Worm (Caenorhabditis elegans) whole organism, L2 larva: ENCODE measurements around the gene K01A11.1.

Experiments
- C34F6.9 ChIP-seq: fragments of 150-350 bp; optimal IDR thresholded peaks from 2 replicates; lab custom pipeline; 2014; ENCODE audit warnings: missing biosample characterization, missing genetic modification characterization
- F13H6.1 ChIP-seq: sonication (generic microtip); optimal IDR thresholded peaks from 2 replicates; lab custom pipeline; 2016; ENCODE audit warnings: missing genetic modification characterization, missing compliant biosample characterization
- Y55F3AM.14 ChIP-seq: fragments of 200-800 bp; sonication (Bioruptor generic); optimal IDR thresholded peaks from 2 replicates; lab custom pipeline; 2018; ENCODE audit warnings: mild to moderate bottlenecking, missing genetic modification characterization, missing compliant biosample characterization
- aly-2 ChIP-seq: fragments of 150-350 bp; optimal IDR thresholded peaks from 2 replicates; lab custom pipeline; 2014; ENCODE audit warnings: missing biosample characterization, missing genetic modification characterization
- ama-1 ChIP-seq: fragments of 150-350 bp; optimal IDR thresholded peaks from 2 replicates; lab custom pipeline; 2018; ENCODE audit warnings: inconsistent platforms
- blmp-1 ChIP-seq: sonication (generic microtip); optimal IDR thresholded peaks from 2 replicates; lab custom pipeline; 2017; ENCODE audit warnings: missing genetic modification characterization, mild to moderate bottlenecking, missing compliant biosample characterization, antibody characterized with exemption, moderate library complexity; ENCODE audit not compliant: insufficient read depth
- ceh-16 ChIP-seq: fragments of 150-350 bp; optimal IDR thresholded peaks from 2 replicates; lab custom pipeline; 2014; ENCODE audit warnings: missing biosample characterization, missing genetic modification characterization
- crh-2 ChIP-seq: sonication (generic microtip); optimal IDR thresholded peaks from 2 replicates; lab custom pipeline; 2017; ENCODE audit warnings: missing biosample characterization, missing genetic modification characterization
- egl-27 ChIP-seq: sonication (generic microtip); optimal IDR thresholded peaks from 3 replicates; lab custom pipeline; 2017; ENCODE audit warnings: missing biosample characterization, missing genetic modification reagents, missing genetic modification characterization
- elt-1 ChIP-seq: fragments of 150-350 bp; optimal IDR thresholded peaks from 2 replicates; lab custom pipeline; 2014; ENCODE audit warnings: missing biosample characterization, missing genetic modification characterization
- fos-1 ChIP-seq: fragments of 150-350 bp; optimal IDR thresholded peaks from 2 replicates; lab custom pipeline; 2014; ENCODE audit warnings: missing biosample characterization, missing genetic modification characterization
- gmeb-1 ChIP-seq: fragments of 150-350 bp; optimal IDR thresholded peaks from 2 replicates; lab custom pipeline; 2014; ENCODE audit warnings: missing biosample characterization, missing genetic modification characterization
- lin-11 ChIP-seq: fragments of 150-350 bp; sonication (generic microtip); optimal IDR thresholded peaks from 2 replicates; lab custom pipeline; 2014; ENCODE audit warnings: missing biosample characterization, missing genetic modification characterization, inconsistent platforms, mixed read lengths
- lin-13 ChIP-seq: fragments of 150-350 bp; optimal IDR thresholded peaks from 2 replicates; lab custom pipeline; 2014; ENCODE audit warnings: missing biosample characterization, missing genetic modification reagents, missing genetic modification characterization
- lin-39 ChIP-seq: fragments of 150-350 bp; optimal IDR thresholded peaks from 2 replicates; lab custom pipeline; 2014; ENCODE audit warnings: missing biosample characterization, missing genetic modification reagents, missing genetic modification characterization
- lsy-2 ChIP-seq, 2 experiments: fragments of 150-350 bp in 1 of 2; sonication (generic microtip) in 1 of 2; optimal IDR thresholded peaks; 2 replicates each; lab custom pipeline; 2014 to 2017; ENCODE audit warnings: missing biosample characterization in 2 of 2, missing genetic modification characterization in 2 of 2
- mbf-1 ChIP-seq: sonication (generic microtip); optimal IDR thresholded peaks from 2 replicates; lab custom pipeline; 2017; ENCODE audit warnings: missing biosample characterization, missing genetic modification characterization
- nhr-10 ChIP-seq: sonication (generic microtip); optimal IDR thresholded peaks from 2 replicates; lab custom pipeline; 2017; ENCODE audit warnings: missing biosample characterization, missing genetic modification characterization
- nhr-11 ChIP-seq: fragments of 150-350 bp; optimal IDR thresholded peaks from 2 replicates; lab custom pipeline; 2014; ENCODE audit warnings: missing biosample characterization, missing genetic modification characterization
- nhr-129 ChIP-seq: fragments of 150-350 bp; optimal IDR thresholded peaks from 2 replicates; lab custom pipeline; 2014; ENCODE audit warnings: missing biosample characterization, missing genetic modification characterization
- nhr-21 ChIP-seq: fragments of 150-350 bp; optimal IDR thresholded peaks from 2 replicates; lab custom pipeline; 2014; ENCODE audit warnings: missing biosample characterization, missing genetic modification characterization
- nhr-23 ChIP-seq: fragments of 150-350 bp; optimal IDR thresholded peaks from 2 replicates; lab custom pipeline; 2014; ENCODE audit warnings: missing biosample characterization, missing genetic modification reagents, missing genetic modification characterization
- nhr-237 ChIP-seq: fragments of 150-350 bp; optimal IDR thresholded peaks from 2 replicates; lab custom pipeline; 2014; ENCODE audit warnings: missing biosample characterization, missing genetic modification characterization
- nhr-25 ChIP-seq: fragments of 150-350 bp; sonication (generic microtip); optimal IDR thresholded peaks from 3 replicates; lab custom pipeline; 2014; ENCODE audit warnings: missing biosample characterization, missing genetic modification characterization
- nhr-6 ChIP-seq: fragments of 150-350 bp; optimal IDR thresholded peaks from 2 replicates; lab custom pipeline; 2014; ENCODE audit warnings: missing biosample characterization, missing genetic modification characterization
- nhr-77 ChIP-seq: fragments of 150-350 bp; optimal IDR thresholded peaks from 2 replicates; lab custom pipeline; 2014; ENCODE audit warnings: missing biosample characterization, missing genetic modification characterization
- peb-1 ChIP-seq: fragments of 150-350 bp; optimal IDR thresholded peaks from 2 replicates; lab custom pipeline; 2014; ENCODE audit warnings: missing biosample characterization, missing genetic modification characterization
- sem-4 ChIP-seq: fragments of 150-350 bp; optimal IDR thresholded peaks from 2 replicates; lab custom pipeline; 2014; ENCODE audit warnings: missing biosample characterization, missing genetic modification reagents, missing genetic modification characterization
- skn-1 ChIP-seq: sonication (generic microtip); optimal IDR thresholded peaks from 2 replicates; lab custom pipeline; 2017; ENCODE audit warnings: missing biosample characterization, missing genetic modification characterization
- sma-3 ChIP-seq: sonication (generic microtip); optimal IDR thresholded peaks from 2 replicates; lab custom pipeline; 2016; ENCODE audit warnings: missing genetic modification reagents, missing genetic modification characterization, missing compliant biosample characterization
- sma-9 ChIP-seq, 2 experiments: fragments of 150-350 bp in 1 of 2; sonication (generic microtip) in 1 of 2; optimal IDR thresholded peaks; 2 replicates each; lab custom pipeline; 2014 to 2016; ENCODE audit warnings: missing genetic modification characterization in 2 of 2, mild to moderate bottlenecking in 1 of 2, missing biosample characterization in 1 of 2, missing compliant biosample characterization in 1 of 2, missing genetic modification reagents in 1 of 2, moderate library complexity in 1 of 2
- snpc-4 ChIP-seq: fragments of 150-350 bp; optimal IDR thresholded peaks from 2 replicates; lab custom pipeline; 2014; ENCODE audit warnings: missing biosample characterization, missing genetic modification characterization
- unc-55 ChIP-seq: fragments of 150-350 bp; sonication (generic microtip); optimal IDR thresholded peaks from 3 replicates; lab custom pipeline; 2014; ENCODE audit warnings: missing biosample characterization, missing genetic modification reagents, missing genetic modification characterization
- unc-62 ChIP-seq: fragments of 150-350 bp; optimal IDR thresholded peaks from 2 replicates; lab custom pipeline; 2014; ENCODE audit warnings: missing biosample characterization, missing genetic modification reagents, missing genetic modification characterization
- ztf-11 ChIP-seq: sonication (generic microtip); optimal IDR thresholded peaks from 2 replicates; lab custom pipeline; 2017; ENCODE audit warnings: missing biosample characterization, missing genetic modification characterization
- ztf-4 ChIP-seq: fragments of 150-350 bp; optimal IDR thresholded peaks from 2 replicates; lab custom pipeline; 2014; ENCODE audit warnings: missing biosample characterization, missing genetic modification characterization

Gene K01A11.1

ce11 chrIII:3475014-3475413, 43.7 kb upstream of the K01A11.1 start:
- peak; percentile 79 for TF ChIP-seq fos-1 (tag; lab: Kevin White, UChicago)
- TF ChIP-seq unc-55 (GFP tag; lab: Kevin White, UChicago) = no peak
- TF ChIP-seq, all 48 proteins: peak for 1

ce11 chrIII:3471403-3472053, 40.2 kb upstream of the K01A11.1 start, which contains the start of gene rsu-1:
Gene rsu-1 (plus strand): TSS chrIII:3472003.
- TF ChIP-seq nhr-11 (tag; lab: Kevin White, UChicago) (no peak), fos-1 (tag; lab: Kevin White, UChicago) (peak; percentile 78), lin-13 (GFP tag; lab: Kevin White, UChicago) (peak; percentile 19), skn-1 (tag; lab: Kevin White, UChicago) (no peak), snpc-4 (no peak), nhr-25 (tag; lab: Kevin White, UChicago) (peak; percentile 72), lin-39 (no peak), C34F6.9 (tag; lab: Kevin White, UChicago) (peak; percentile 75), nhr-21 (tag; lab: Kevin White, UChicago) (peak; percentile 31), ztf-4 (tag; lab: Kevin White, UChicago) (no peak), mbf-1 (tag; lab: Kevin White, UChicago) (no peak), sma-9 (GFP tag; optimal IDR thresholded peaks at IDR 0.05; lab: Kevin White, UChicago) (peak; percentile 59), sma-9 (tag; optimal IDR thresholded peaks at IDR 0.05; lab: Kevin White, UChicago) (no peak), F13H6.1 (tag; lab: Kevin White, UChicago) (peak; percentile 85), Y55F3AM.14 (GFP tag; lab: Kevin White, UChicago) (no peak), nhr-23 (tag; lab: Kevin White, UChicago) (no peak), gmeb-1 (tag; lab: Kevin White, UChicago) (peak; percentile 15), blmp-1 (tag; lab: Kevin White, UChicago) (peak; percentile 74), unc-55 (GFP tag; lab: Kevin White, UChicago) (peak; percentile 49), ceh-16 (no peak), sma-3 (peak; percentile 58), egl-27 (tag; lab: Kevin White, UChicago) (peak; percentile 28), aly-2 (tag; lab: Kevin White, UChicago) (no peak), lsy-2 (tag; optimal IDR thresholded peaks at IDR 0.05; lab: Kevin White, UChicago) (peak; percentile 33 to 67), sem-4 (peak; percentile 34), peb-1 (tag; lab: Kevin White, UChicago) (no peak), nhr-129 (peak; percentile 77), nhr-6 (peak; percentile 56), crh-2 (tag; lab: Kevin White, UChicago) (peak; percentile 50), nhr-237 (tag; lab: Kevin White, UChicago) (no peak)

DNA sequence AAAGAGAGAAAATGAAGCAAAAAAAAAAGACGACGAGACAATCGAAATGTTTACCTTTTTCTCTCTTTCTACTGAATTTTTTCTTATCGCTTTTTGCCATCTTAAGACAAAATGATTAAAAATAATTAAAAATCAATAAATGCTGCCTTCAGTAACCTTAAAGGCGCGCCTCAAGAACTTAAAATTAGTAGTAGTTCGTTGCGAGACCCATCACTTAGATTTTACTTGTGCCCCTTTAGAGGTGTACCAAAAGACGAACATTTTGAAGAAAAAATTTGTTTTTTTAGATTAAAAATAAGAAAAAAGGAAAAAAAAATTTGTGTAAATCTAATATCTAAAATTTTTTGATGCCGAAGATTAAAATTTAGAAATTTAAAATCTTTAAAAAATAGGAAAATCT, 39.7 kb upstream of the K01A11.1 start:
- TF ChIP-seq peb-1 (tag; lab: Kevin White, UChicago) = no peak
- no peak for TF ChIP-seq nhr-10 (tag; lab: Kevin White, UChicago)
- TF ChIP-seq sma-9 (GFP tag; optimal IDR thresholded peaks at IDR 0.05; lab: Kevin White, UChicago) = no peak
- TF ChIP-seq sma-9 (tag; optimal IDR thresholded peaks at IDR 0.05; lab: Kevin White, UChicago) = no peak
- TF ChIP-seq nhr-237 (tag; lab: Kevin White, UChicago) = no peak
- no peak for TF ChIP-seq aly-2 (tag; lab: Kevin White, UChicago)
- no peak for TF ChIP-seq egl-27 (tag; lab: Kevin White, UChicago)
- TF ChIP-seq nhr-6 = no peak
- no peak for TF ChIP-seq nhr-77 (tag; lab: Kevin White, UChicago)
- TF ChIP-seq snpc-4 = no peak
- TF ChIP-seq ama-1 (lab: Kevin White, UChicago) = no peak
- TF ChIP-seq C34F6.9 (tag; lab: Kevin White, UChicago) = no peak
- TF ChIP-seq unc-55 (GFP tag; lab: Kevin White, UChicago) = no peak
- no peak for TF ChIP-seq elt-1 (tag; lab: Kevin White, UChicago)
- TF ChIP-seq Y55F3AM.14 (GFP tag; lab: Kevin White, UChicago) = no peak
- no peak for TF ChIP-seq nhr-11 (tag; lab: Kevin White, UChicago)
- no peak for TF ChIP-seq mbf-1 (tag; lab: Kevin White, UChicago)
- no peak for TF ChIP-seq skn-1 (tag; lab: Kevin White, UChicago)
- no peak for TF ChIP-seq lin-13 (GFP tag; lab: Kevin White, UChicago)
- TF ChIP-seq, all 48 proteins: peak for 0

DNA sequence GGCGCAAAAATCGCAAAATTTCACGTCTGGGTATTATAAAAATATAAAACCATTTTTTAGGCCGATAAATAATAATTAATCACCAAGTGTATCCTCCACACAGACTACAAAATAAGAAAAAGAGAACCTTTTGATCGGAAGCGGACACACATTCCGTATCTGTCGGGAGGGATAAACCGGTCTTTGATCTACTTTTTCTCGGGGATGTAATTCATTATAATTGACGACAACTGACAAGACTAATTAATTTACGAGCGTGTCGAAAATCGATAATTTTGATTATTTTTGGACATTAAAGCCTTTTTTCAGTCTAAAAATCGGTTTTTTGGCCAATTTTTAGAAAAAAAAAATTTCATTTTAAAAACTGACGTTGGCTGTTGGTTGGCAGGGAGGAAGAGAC, 39.1 kb upstream of the K01A11.1 start:
- TF ChIP-seq aly-2 (tag; lab: Kevin White, UChicago) (no peak), nhr-6 (no peak), mbf-1 (tag; lab: Kevin White, UChicago) (no peak), sma-3 (peak; percentile 7), lin-13 (GFP tag; lab: Kevin White, UChicago) (no peak), nhr-237 (tag; lab: Kevin White, UChicago) (no peak), ztf-11 (tag; lab: Kevin White, UChicago) (no peak), ztf-4 (tag; lab: Kevin White, UChicago) (no peak), sem-4 (no peak), C34F6.9 (tag; lab: Kevin White, UChicago) (no peak), unc-62 (GFP tag; lab: Kevin White, UChicago) (peak; percentile 1), sma-9 (GFP tag; optimal IDR thresholded peaks at IDR 0.05; lab: Kevin White, UChicago) (no peak), sma-9 (tag; optimal IDR thresholded peaks at IDR 0.05; lab: Kevin White, UChicago) (no peak), lin-11 (tag; lab: Kevin White, UChicago) (no peak), nhr-21 (tag; lab: Kevin White, UChicago) (peak; percentile 22)
